Worm (Caenorhabditis elegans): ENCODE results near the gene K01A6.5.

DNA sequence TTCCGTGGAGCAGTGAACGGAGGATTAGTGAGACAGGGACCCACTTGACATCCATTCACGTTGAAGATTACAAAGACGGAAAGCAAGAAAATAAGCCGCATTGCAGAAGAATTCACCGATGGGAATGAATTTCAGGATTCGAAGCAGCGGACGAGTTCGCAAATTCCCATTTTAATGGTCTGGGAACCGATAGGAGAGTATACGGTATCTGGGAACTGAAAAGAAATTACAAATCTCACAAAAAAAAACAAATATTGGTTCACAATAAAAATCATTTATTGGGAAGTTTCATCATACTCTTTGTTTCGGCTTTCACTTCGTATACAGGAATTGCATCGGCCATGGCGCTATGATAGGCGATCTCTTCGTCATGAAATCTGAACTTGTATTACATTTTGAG lies 12.5 kb downstream of the K01A6.5 start, which contains the start of gene T12A7.10:
- TF ChIP-seq ztf-29 (GFP tag; IDR thresholded peaks at IDR 0.05) (no peak), flt-1 (GFP tag; IDR thresholded peaks at IDR 0.05) (no peak), ref-1 (GFP tag; conservative IDR thresholded peaks at IDR 0.05) (no peak), tab-1 (GFP tag; IDR thresholded peaks at IDR 0.05) (no peak), klf-2 (GFP tag; conservative IDR thresholded peaks at IDR 0.05) (no peak), med-1 (GFP tag; optimal IDR thresholded peaks at IDR 0.05; ENCODE audit: insufficient read depth) (no peak), cog-1 (tag; optimal IDR thresholded peaks at IDR 0.05) (no peak), T22C8.4 (GFP tag; IDR thresholded peaks at IDR 0.05) (no peak)

Data from whole organism, midembryonic.